Worm (Caenorhabditis elegans): ENCODE results near the gene F25E2.3.

F25E2.3 gene

ce11 chrX:825924-826323, 13.0 kb upstream of the F25E2.3 start (continued):
- no peak for TF ChIP-seq unc-62 (GFP tag; optimal IDR thresholded peaks at IDR 0.05)
- no peak for TF ChIP-seq pax-3 (tag; optimal IDR thresholded peaks at IDR 0.05)
- TF ChIP-seq nhr-71 (tag; optimal IDR thresholded peaks at IDR 0.05) = peak; percentile 75
- TF ChIP-seq egl-27 (tag; optimal IDR thresholded peaks at IDR 0.05) = no peak
- peak; percentile 43 for TF ChIP-seq fos-1 (tag; optimal IDR thresholded peaks at IDR 0.05)
- peak; percentile 55 for TF ChIP-seq nhr-20 (tag; optimal IDR thresholded peaks at IDR 0.05)
- TF ChIP-seq mef-2 (tag; optimal IDR thresholded peaks at IDR 0.05) = no peak
- TF ChIP-seq nhr-85 (tag) = peak; percentile 47
- peak; percentile 23; the same call in 1 of the 2 replicates for TF ChIP-seq isw-1 (GFP tag; IDR thresholded peaks at IDR 0.05)
- TF ChIP-seq F16B12.6 (tag; optimal IDR thresholded peaks at IDR 0.05) = no peak
- peak; percentile 74 for TF ChIP-seq unc-86 (tag; optimal IDR thresholded peaks at IDR 0.05)
- TF ChIP-seq ceh-90 (tag; optimal IDR thresholded peaks at IDR 0.05) = no peak
- TF ChIP-seq zip-4 (GFP tag; optimal IDR thresholded peaks at IDR 0.05) = no peak
- peak; percentile 40 for TF ChIP-seq fkh-8 (tag; optimal IDR thresholded peaks at IDR 0.05)
- no peak for TF ChIP-seq nhr-84 (tag; optimal IDR thresholded peaks at IDR 0.05)
- TF ChIP-seq aly-2 (tag; optimal IDR thresholded peaks at IDR 0.05) = peak; percentile 10
- no peak for TF ChIP-seq nhr-76 (tag; optimal IDR thresholded peaks at IDR 0.05)
- no peak for TF ChIP-seq ces-1 (GFP tag; optimal IDR thresholded peaks at IDR 0.05)
- no peak for TF ChIP-seq mab-9 (GFP tag; IDR thresholded peaks at IDR 0.05)
- no peak for TF ChIP-seq lin-15B (tag; optimal IDR thresholded peaks at IDR 0.05)
- no peak for TF ChIP-seq ceh-63 (GFP tag; optimal IDR thresholded peaks at IDR 0.05)
- peak; percentile 58 for TF ChIP-seq xbp-1 (tag; optimal IDR thresholded peaks at IDR 0.05)
- peak in 2 of 3 experiments; percentile 56 to 57 for TF ChIP-seq ceh-82 (tag; optimal IDR thresholded peaks at IDR 0.05)
- no peak for TF ChIP-seq C04F5.9 (tag; optimal IDR thresholded peaks at IDR 0.05)
- TF ChIP-seq C34B4.2 (tag; optimal IDR thresholded peaks at IDR 0.05) = no peak
- no peak for TF ChIP-seq unc-30 (tag; optimal IDR thresholded peaks at IDR 0.05)
- no peak for TF ChIP-seq lin-13 (GFP tag; optimal IDR thresholded peaks at IDR 0.05)
- no peak for TF ChIP-seq dpl-1 (GFP tag; optimal IDR thresholded peaks at IDR 0.05)
- TF ChIP-seq fkh-10 (GFP tag; optimal IDR thresholded peaks at IDR 0.05) = peak; percentile 17
- TF ChIP-seq lsy-2 (tag; optimal IDR thresholded peaks at IDR 0.05) = peak; percentile 41 to 48
- TF ChIP-seq grh-1 (GFP tag; IDR thresholded peaks at IDR 0.05) = no peak
- TF ChIP-seq swsn-7 (tag; optimal IDR thresholded peaks at IDR 0.05) = peak; percentile 73
- no peak for TF ChIP-seq ceh-8 (GFP tag; optimal IDR thresholded peaks at IDR 0.05)
- TF ChIP-seq ztf-4 (tag; optimal IDR thresholded peaks at IDR 0.05) = no peak

DNA sequence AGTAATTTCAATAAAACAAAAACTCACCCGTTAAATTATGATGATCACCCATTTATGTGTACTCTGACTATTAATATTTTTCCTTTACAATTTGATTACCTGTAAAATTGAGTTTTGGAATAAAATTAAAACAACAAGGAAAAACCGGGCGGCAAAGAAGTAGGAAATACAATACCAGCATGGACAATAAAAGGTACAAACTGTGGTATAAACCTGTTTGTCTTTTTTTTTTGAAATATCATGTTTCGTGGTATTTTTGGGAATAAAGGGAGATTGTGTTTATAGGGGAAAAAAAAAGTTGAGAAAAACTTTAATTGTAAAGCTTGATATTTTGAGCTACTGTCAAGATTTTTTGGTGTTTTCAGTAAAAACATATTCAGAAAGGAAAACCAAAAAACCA, 12.4 kb upstream of the F25E2.3 start, which contains the start of gene daf-3:
TSS of gene daf-3 (minus strand) at position 101 of the 400 bp plus-strand sequence.
- no peak for TF ChIP-seq ets-5 (GFP tag; IDR thresholded peaks at IDR 0.05)
- TF ChIP-seq mef-2 (tag; optimal IDR thresholded peaks at IDR 0.05) = no peak
- no peak for TF ChIP-seq pqm-1 (tag; optimal IDR thresholded peaks at IDR 0.05)
- TF ChIP-seq sptf-1 (tag; optimal IDR thresholded peaks at IDR 0.05) = no peak
- no peak for TF ChIP-seq hlh-4 (tag; optimal IDR thresholded peaks at IDR 0.05)
- TF ChIP-seq xbp-1 (tag; optimal IDR thresholded peaks at IDR 0.05) = no peak
- no peak for TF ChIP-seq nhr-85 (tag)
- TF ChIP-seq ama-1 (optimal IDR thresholded peaks at IDR 0.05) = no peak
- no peak for TF ChIP-seq nhr-47 (tag; optimal IDR thresholded peaks at IDR 0.05)
- no peak for TF ChIP-seq mab-9 (GFP tag; IDR thresholded peaks at IDR 0.05)
- TF ChIP-seq fos-1 (tag; optimal IDR thresholded peaks at IDR 0.05) = no peak
- TF ChIP-seq nhr-11 (tag; optimal IDR thresholded peaks at IDR 0.05) = no peak
- TF ChIP-seq unc-86 (tag; optimal IDR thresholded peaks at IDR 0.05) = no peak
- no peak for TF ChIP-seq nhr-71 (tag; optimal IDR thresholded peaks at IDR 0.05)
- no peak for TF ChIP-seq irx-1 (tag; optimal IDR thresholded peaks at IDR 0.05)
- no peak for TF ChIP-seq egl-13 (tag; optimal IDR thresholded peaks at IDR 0.05)
- no peak for TF ChIP-seq unc-98 (GFP tag; IDR thresholded peaks at IDR 0.05)
- TF ChIP-seq ceh-88 (GFP tag; IDR thresholded peaks at IDR 0.05) = no peak
- no peak for TF ChIP-seq pax-3 (tag; optimal IDR thresholded peaks at IDR 0.05)

Data from whole organism, L1 larva.